Worm (Caenorhabditis elegans): ENCODE measurements around the gene F18E9.8.

DNA sequence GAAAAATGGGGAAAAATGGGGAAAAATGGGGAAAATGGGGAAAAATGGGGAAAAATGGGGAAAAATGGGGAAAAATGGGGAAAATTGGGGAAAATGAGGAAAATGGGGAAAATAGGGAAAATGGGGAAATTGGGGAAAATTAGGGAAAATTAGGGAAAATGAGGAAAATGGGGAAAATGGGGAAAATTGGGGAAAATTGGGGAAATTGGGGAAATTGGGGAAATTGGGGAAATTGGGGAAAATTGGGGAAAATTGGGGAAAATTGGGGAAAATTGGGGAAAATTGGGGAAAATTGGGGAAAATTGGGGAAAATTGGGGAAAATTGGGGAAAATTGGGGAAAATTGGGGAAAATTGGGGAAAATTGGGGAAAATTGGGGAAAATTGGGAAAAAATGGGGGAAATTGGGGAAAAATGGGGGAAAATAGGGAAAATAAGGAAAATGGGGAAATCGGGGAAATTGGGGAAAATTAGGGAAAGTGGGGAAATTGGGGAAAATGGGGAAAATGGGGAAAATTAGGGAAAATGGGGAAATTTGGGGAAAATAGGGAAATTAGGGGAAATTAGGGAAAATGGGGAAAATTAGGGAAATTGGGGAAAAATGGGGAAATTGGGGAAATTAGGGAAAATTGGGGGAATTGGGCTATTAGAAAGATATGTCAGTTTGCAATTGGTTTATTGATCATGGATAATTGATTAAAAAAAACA is 21.5 kb upstream of the F18E9.8 start:
- TF ChIP-seq tra-4 (tag; optimal IDR thresholded peaks at IDR 0.05) (no peak), ama-1 (optimal IDR thresholded peaks at IDR 0.05) (no peak), F13C5.2 (tag; optimal IDR thresholded peaks at IDR 0.05) (no peak)
